Worm (Caenorhabditis elegans) whole organism, young adult: ENCODE results near the gene F58E2.4.

Source experiments
- D2030.7 ChIP-seq: fragments of 200-800 bp; sonication (Bioruptor generic); IDR thresholded peaks from 2 replicates; pipeline ENCODE4 v1.3.6; 2022; ENCODE audit warnings: missing genetic modification reagents, missing genetic modification characterization, missing compliant biosample characterization
- F22D6.2 ChIP-seq: sonication (generic microtip); optimal IDR thresholded peaks from 2 replicates; lab custom pipeline; 2016; ENCODE audit warnings: mild to moderate bottlenecking, missing genetic modification characterization, missing compliant biosample characterization
- T07F8.4 ChIP-seq: sonication (generic microtip); optimal IDR thresholded peaks from 2 replicates; lab custom pipeline; 2016; ENCODE audit warnings: mild to moderate bottlenecking, missing genetic modification characterization, moderate library complexity, missing compliant biosample characterization
- Y53G8AR.9 ChIP-seq: fragments of 200-800 bp; sonication (Bioruptor generic); conservative IDR thresholded peaks from 2 replicates; pipeline ENCODE4 v1.3.6; 2022; ENCODE audit warnings: missing genetic modification reagents, missing genetic modification characterization, missing compliant biosample characterization
- Y67H2A.10 ChIP-seq: fragments of 200-800 bp; sonication (Bioruptor generic); conservative IDR thresholded peaks from 2 replicates; pipeline ENCODE4 v1.3.6; 2022; ENCODE audit warnings: missing genetic modification reagents, missing genetic modification characterization, missing compliant biosample characterization
- Y95B8A.8 ChIP-seq: fragments of 200-800 bp; sonication (Bioruptor generic); IDR thresholded peaks from 2 replicates; pipeline ENCODE4 v1.3.6; 2022; ENCODE audit warnings: missing genetic modification reagents, missing genetic modification characterization, missing compliant biosample characterization
- ama-1 ChIP-seq, 3 experiments: fragments of 150-350 bp in 1 of 3; sonication (generic microtip) in 2 of 3; optimal IDR thresholded peaks; 2 replicates each; lab custom pipeline; 2014 to 2018; ENCODE audit warnings: missing biosample characterization in 2 of 3, missing genetic modification characterization in 2 of 3, missing genetic modification reagents in 2 of 3
- athp-1 ChIP-seq: sonication (generic microtip); optimal IDR thresholded peaks from 2 replicates; lab custom pipeline; 2017; ENCODE audit warnings: mild to moderate bottlenecking, missing genetic modification characterization, missing compliant biosample characterization
- attf-3 ChIP-seq: fragments of 200-800 bp; sonication (Bioruptor generic); conservative IDR thresholded peaks from 2 replicates; pipeline ENCODE4 v1.3.6; 2022; ENCODE audit warnings: missing genetic modification reagents, missing genetic modification characterization, missing compliant biosample characterization
- ccch-3 ChIP-seq: fragments of 200-800 bp; sonication (Bioruptor generic); optimal IDR thresholded peaks from 2 replicates; lab custom pipeline; 2018; ENCODE audit warnings: mild to moderate bottlenecking, missing genetic modification characterization, missing compliant biosample characterization
- cebp-1 ChIP-seq, 2 experiments: fragments of 200-800 bp in 1 of 2; sonication (Bioruptor generic) in 1 of 2; sonication (generic microtip) in 1 of 2; IDR thresholded peaks in 1 of 2; optimal IDR thresholded peaks in 1 of 2; 2 replicates each; pipeline versions ENCODE4 v1.3.6 to Lab custom; 2017 to 2022; ENCODE audit warnings: missing compliant biosample characterization in 2 of 2, missing genetic modification characterization in 2 of 2, mild to moderate bottlenecking in 1 of 2, missing genetic modification reagents in 1 of 2, moderate library complexity in 1 of 2
- ceh-58 ChIP-seq: fragments of 200-800 bp; sonication (Bioruptor generic); IDR thresholded peaks from 2 replicates; pipeline ENCODE4 v1.3.6; 2022; ENCODE audit warnings: missing genetic modification characterization, missing compliant biosample characterization
- die-1 ChIP-seq: sonication (generic microtip); optimal IDR thresholded peaks from 2 replicates; lab custom pipeline; 2016; ENCODE audit warnings: missing genotype, mild to moderate bottlenecking, missing genetic modification characterization, missing compliant biosample characterization
- dpff-1 ChIP-seq: sonication (generic microtip); optimal IDR thresholded peaks from 2 replicates; lab custom pipeline; 2017; ENCODE audit warnings: mild to moderate bottlenecking, missing genetic modification characterization, missing compliant biosample characterization
- him-1 ChIP-seq: sonication (generic microtip); optimal IDR thresholded peaks from 2 replicates; lab custom pipeline; 2016; ENCODE audit warnings: missing genotype, missing genetic modification reagents, missing genetic modification characterization, missing compliant biosample characterization
- hlh-12 ChIP-seq: sonication (generic microtip); optimal IDR thresholded peaks from 2 replicates; lab custom pipeline; 2016; ENCODE audit warnings: missing genetic modification characterization, missing compliant biosample characterization
- hlh-26 ChIP-seq: fragments of 200-800 bp; sonication (Bioruptor generic); conservative IDR thresholded peaks from 2 replicates; pipeline ENCODE4 v1.3.6; 2022; ENCODE audit warnings: missing genetic modification reagents, missing genetic modification characterization, missing compliant biosample characterization
- hmg-20 ChIP-seq: fragments of 200-800 bp; sonication (Bioruptor generic); IDR thresholded peaks from 2 replicates; pipeline ENCODE4 v1.3.6; 2022; ENCODE audit warnings: missing genetic modification reagents, missing genetic modification characterization, missing compliant biosample characterization
- hrde-1 ChIP-seq: sonication (generic microtip); optimal IDR thresholded peaks from 2 replicates; lab custom pipeline; 2016; ENCODE audit warnings: missing genetic modification characterization, mild to moderate bottlenecking, missing compliant biosample characterization, moderate library complexity, missing genotype, missing genetic modification reagents, borderline replicate concordance
- hsf-1 ChIP-seq: fragments of 200-800 bp; sonication (Bioruptor generic); IDR thresholded peaks from 2 replicates; pipeline ENCODE4 v1.3.6; 2022; ENCODE audit warnings: missing genetic modification reagents, missing genetic modification characterization, missing compliant biosample characterization
- let-526 ChIP-seq: fragments of 200-800 bp; sonication (Bioruptor generic); IDR thresholded peaks from 2 replicates; pipeline ENCODE4 v1.3.6; 2022; ENCODE audit warnings: missing genetic modification reagents, missing genetic modification characterization, missing compliant biosample characterization
- lin-40 ChIP-seq: sonication (generic microtip); optimal IDR thresholded peaks from 2 replicates; lab custom pipeline; 2016; ENCODE audit warnings: missing genetic modification characterization, mild to moderate bottlenecking, missing compliant biosample characterization, missing genotype, missing genetic modification reagents
- lin-54 ChIP-seq: fragments of 200-800 bp; sonication (Bioruptor generic); optimal IDR thresholded peaks from 2 replicates; lab custom pipeline; 2018; ENCODE audit warnings: mild to moderate bottlenecking, missing genetic modification characterization, missing compliant biosample characterization
- mxl-1 ChIP-seq: sonication (generic microtip); optimal IDR thresholded peaks from 2 replicates; lab custom pipeline; 2016; ENCODE audit warnings: missing genetic modification characterization, missing compliant biosample characterization
- repo-1 ChIP-seq: sonication (generic microtip); optimal IDR thresholded peaks from 2 replicates; lab custom pipeline; 2017; ENCODE audit warnings: mild to moderate bottlenecking, missing genetic modification characterization, missing compliant biosample characterization
- rpc-1 ChIP-seq, 2 experiments: fragments of 150-350 bp in 1 of 2; sonication (generic microtip) in 1 of 2; optimal IDR thresholded peaks; 2 replicates each; lab custom pipeline; 2014 to 2018; ENCODE audit warnings: missing biosample characterization in 1 of 2, missing genetic modification characterization in 1 of 2, missing genetic modification reagents in 1 of 2, missing genotype in 1 of 2
- snpc-3.4 ChIP-seq: sonication (generic microtip); optimal IDR thresholded peaks from 2 replicates; lab custom pipeline; 2017; ENCODE audit warnings: missing genetic modification characterization, mild to moderate bottlenecking, missing compliant biosample characterization, antibody characterized with exemption, moderate library complexity, missing genotype, missing genetic modification reagents
- unc-62 ChIP-seq: fragments of 150-350 bp; optimal IDR thresholded peaks from 2 replicates; lab custom pipeline; 2014; ENCODE audit warnings: missing biosample characterization, missing genetic modification reagents, missing genetic modification characterization
- xnd-1 ChIP-seq: sonication (generic microtip); optimal IDR thresholded peaks from 2 replicates; lab custom pipeline; 2016; ENCODE audit warnings: missing genotype, missing genetic modification reagents, missing genetic modification characterization, missing compliant biosample characterization
- zfh-2 ChIP-seq: fragments of 200-800 bp; sonication (Bioruptor generic); conservative IDR thresholded peaks from 2 replicates; pipeline ENCODE4 v1.3.6; 2022; ENCODE audit warnings: missing genetic modification reagents, missing genetic modification characterization, missing compliant biosample characterization
- ztf-25 ChIP-seq: fragments of 200-800 bp; sonication (Bioruptor generic); IDR thresholded peaks from 2 replicates; pipeline ENCODE4 v1.3.6; 2022; ENCODE audit warnings: missing genetic modification reagents, missing genetic modification characterization, missing compliant biosample characterization
- ztf-28 ChIP-seq: fragments of 200-800 bp; sonication (Bioruptor generic); IDR thresholded peaks from 2 replicates; pipeline ENCODE4 v1.3.6; 2022; ENCODE audit warnings: missing genetic modification reagents, missing genetic modification characterization, missing compliant biosample characterization

Gene F58E2.4

DNA sequence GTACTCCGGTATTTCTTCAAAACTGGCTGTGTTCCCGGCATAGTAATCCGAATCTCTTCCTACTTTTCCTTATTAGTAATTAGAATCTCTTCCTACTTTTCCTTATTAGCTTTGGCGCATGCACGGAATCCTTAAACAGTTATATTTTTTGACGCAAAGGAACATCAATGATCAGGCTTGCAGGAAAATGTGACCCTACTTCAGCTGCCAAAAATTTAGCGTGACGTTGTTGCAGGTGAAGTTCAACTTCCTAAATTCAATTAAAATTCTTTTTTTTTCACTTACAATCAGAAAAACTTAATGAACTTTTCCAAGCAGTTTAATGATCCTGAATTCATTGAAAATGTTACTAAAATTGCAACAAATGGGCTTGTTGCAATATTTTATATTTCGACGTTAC, 30.1 kb downstream of the F58E2.4 start, which contains the start of gene srz-79:
Gene srz-79 (plus strand): TSS at position 301 of the 400 bp plus-strand sequence.
- TF ChIP-seq die-1 (no peak), athp-1 (no peak), ama-1 (optimal IDR thresholded peaks at IDR 0.05; lab: Kevin White, UChicago) (no peak), ama-1 (GFP tag; optimal IDR thresholded peaks at IDR 0.05; lab: Kevin White, UChicago) (no peak), mxl-1 (tag; lab: Kevin White, UChicago) (no peak), hrde-1 (no peak)

DNA sequence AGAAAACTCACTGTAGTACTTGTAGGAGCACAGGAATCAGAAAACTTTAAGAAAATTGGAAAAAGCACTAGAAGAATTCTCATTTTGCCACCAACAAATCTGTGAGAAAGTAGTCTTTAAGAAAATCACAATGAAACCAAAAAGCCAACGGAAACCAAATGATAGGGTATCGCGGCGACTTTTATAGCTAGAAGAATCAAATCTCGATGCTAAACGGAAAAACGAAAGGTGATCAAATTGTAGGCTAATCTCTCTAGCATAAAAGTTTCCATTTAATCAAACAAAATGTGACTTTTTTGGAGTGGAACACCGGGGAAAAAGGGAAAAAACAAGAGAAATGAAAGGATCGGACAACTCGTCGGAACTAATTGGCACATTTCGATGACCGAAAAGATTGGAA, 33.2 kb downstream of the F58E2.4 start, which contains the start of gene C09G12.17:
Gene C09G12.17 (minus strand): TSS at position 101 of the 400 bp plus-strand sequence.
- TF ChIP-seq Y53G8AR.9 (GFP tag; lab: Robert Waterston, UW) = no peak
- no peak for TF ChIP-seq lin-54 (GFP tag; lab: Kevin White, UChicago)
- no peak for TF ChIP-seq let-526 (GFP tag; lab: Robert Waterston, UW)
- no peak for TF ChIP-seq dpff-1
- TF ChIP-seq repo-1 (tag; lab: Kevin White, UChicago) = no peak
- no peak for TF ChIP-seq hlh-26
- no peak for TF ChIP-seq unc-62
- TF ChIP-seq hlh-12 (tag; lab: Kevin White, UChicago) = no peak
- TF ChIP-seq hmg-20 = no peak
- TF ChIP-seq ztf-28 = no peak
- TF ChIP-seq lin-40 (tag; lab: Kevin White, UChicago) = no peak
- TF ChIP-seq snpc-3.4 (tag; lab: Kevin White, UChicago) = no peak
- no peak for TF ChIP-seq ccch-3
- TF ChIP-seq Y67H2A.10 = no peak
- TF ChIP-seq him-1 = no peak
- no peak for TF ChIP-seq xnd-1 (tag; lab: Kevin White, UChicago)
- TF ChIP-seq rpc-1 (optimal IDR thresholded peaks at IDR 0.05; lab: Kevin White, UChicago) = no peak
- TF ChIP-seq rpc-1 (tag; optimal IDR thresholded peaks at IDR 0.05; lab: Kevin White, UChicago) = no peak
- no peak for TF ChIP-seq hsf-1 (GFP tag; lab: Robert Waterston, UW)

ce11 chrIV:3497909-3498308, 34.7 kb downstream of the F58E2.4 start, which contains the start of gene ceh-53:
Gene ceh-53 (plus strand): TSS chrIV:3498209.
- no peak for TF ChIP-seq attf-3 (GFP tag; lab: Robert Waterston, UW)
- TF ChIP-seq T07F8.4 (tag; lab: Kevin White, UChicago) = no peak
- TF ChIP-seq cebp-1 (GFP tag; IDR thresholded peaks at IDR 0.05; lab: Robert Waterston, UW) = no peak
- TF ChIP-seq cebp-1 (tag; optimal IDR thresholded peaks at IDR 0.05; lab: Kevin White, UChicago) = no peak

ce11 chrIV:3501981-3502736, 39.0 kb downstream of the F58E2.4 start:
- TF ChIP-seq let-526 (GFP tag; lab: Robert Waterston, UW) (no peak), rpc-1 (optimal IDR thresholded peaks at IDR 0.05; lab: Kevin White, UChicago) (no peak), rpc-1 (tag; optimal IDR thresholded peaks at IDR 0.05; lab: Kevin White, UChicago) (no peak), ztf-25 (no peak), D2030.7 (no peak), Y95B8A.8 (no peak), zfh-2 (GFP tag; lab: Robert Waterston, UW) (peak; percentile 47; the same call in 1 of the 2 replicates), F22D6.2 (tag; lab: Kevin White, UChicago) (no peak), ceh-58 (0 out of 2 replicates have a peak, but pooled peaks have one; percentile 35), unc-62 (no peak)
